Worm (Caenorhabditis elegans) whole organism, L4 larva: ENCODE measurements around the gene R13H4.2.

Experiments used
- R02D3.7 ChIP-seq: fragments of 150-350 bp; sonication (generic microtip); optimal IDR thresholded peaks from 3 replicates; lab custom pipeline; 2014; ENCODE audit warnings: missing biosample characterization, missing genetic modification characterization
- T20F7.1 ChIP-seq: fragments of 200-800 bp; sonication (Bioruptor generic); optimal IDR thresholded peaks from 2 replicates; lab custom pipeline; 2018; ENCODE audit warnings: mild to moderate bottlenecking, missing genetic modification characterization, missing compliant biosample characterization
- Y48G9A.11 ChIP-seq: fragments of 200-800 bp; sonication (Bioruptor generic); IDR thresholded peaks from 2 replicates; pipeline ENCODE4 v1.3.6; 2022; ENCODE audit warnings: missing genetic modification reagents, missing genetic modification characterization, missing compliant biosample characterization
- ZK337.2 ChIP-seq: fragments of 200-800 bp; sonication (Bioruptor generic); IDR thresholded peaks from 2 replicates; pipeline ENCODE4 v1.3.6; 2022; ENCODE audit warnings: missing genetic modification reagents, missing genetic modification characterization, missing compliant biosample characterization
- ZK546.5 ChIP-seq, 2 experiments: sonication (generic microtip); optimal IDR thresholded peaks; 2 replicates each; lab custom pipeline; 2017; ENCODE audit warnings: missing biosample characterization in 2 of 2, missing genetic modification characterization in 2 of 2
- ces-1 ChIP-seq: fragments of 150-350 bp; sonication (generic microtip); optimal IDR thresholded peaks from 4 replicates; lab custom pipeline; 2014; ENCODE audit warnings: missing biosample characterization, missing genetic modification reagents, missing genetic modification characterization
- cey-2 ChIP-seq: sonication (generic microtip); optimal IDR thresholded peaks from 3 replicates; lab custom pipeline; 2017; ENCODE audit warnings: missing genetic modification characterization, mild to moderate bottlenecking, missing compliant biosample characterization, antibody characterized with exemption, borderline replicate concordance; ENCODE audit not compliant: insufficient read depth
- ctbp-1 ChIP-seq: fragments of 200-800 bp; sonication (Bioruptor generic); IDR thresholded peaks from 2 replicates; pipeline ENCODE4 v1.3.6; 2022; ENCODE audit warnings: missing genetic modification reagents, missing genetic modification characterization, missing compliant biosample characterization
- daf-16 ChIP-seq, 3 experiments: sonication (generic microtip); optimal IDR thresholded peaks; 2 replicates each; lab custom pipeline; 2016 to 2017; ENCODE audit warnings: missing genetic modification characterization in 3 of 3, missing genetic modification reagents in 3 of 3, mild to moderate bottlenecking in 2 of 3, missing compliant biosample characterization in 2 of 3, missing biosample characterization in 1 of 3, moderate library complexity in 1 of 3
- daf-19 ChIP-seq: fragments of 200-800 bp; sonication (Bioruptor generic); conservative IDR thresholded peaks from 2 replicates; pipeline ENCODE4 v1.3.6; 2022; ENCODE audit warnings: missing genetic modification characterization, missing compliant biosample characterization
- dmd-6 ChIP-seq: fragments of 200-800 bp; sonication (Bioruptor generic); IDR thresholded peaks from 2 replicates; pipeline ENCODE4 v1.3.6; 2022; ENCODE audit warnings: missing genetic modification reagents, missing genetic modification characterization, missing compliant biosample characterization
- dmd-8 ChIP-seq: fragments of 200-800 bp; sonication (Bioruptor generic); IDR thresholded peaks from 2 replicates; pipeline ENCODE4 v1.3.6; 2022; ENCODE audit warnings: missing genetic modification characterization, missing compliant biosample characterization
- dve-1 ChIP-seq: sonication (generic microtip); optimal IDR thresholded peaks from 2 replicates; lab custom pipeline; 2017; ENCODE audit warnings: antibody characterized with exemption, mild to moderate bottlenecking, missing genetic modification characterization, missing compliant biosample characterization; ENCODE audit not compliant: insufficient read depth
- hlh-30 ChIP-seq: sonication (generic microtip); optimal IDR thresholded peaks from 2 replicates; lab custom pipeline; 2017; ENCODE audit warnings: antibody characterized with exemption, mild to moderate bottlenecking, missing genetic modification characterization, missing compliant biosample characterization; ENCODE audit not compliant: insufficient read depth
- hmg-1.1 ChIP-seq: fragments of 200-800 bp; sonication (Bioruptor generic); IDR thresholded peaks from 2 replicates; pipeline ENCODE4 v1.3.6; 2022; ENCODE audit warnings: missing genetic modification reagents, missing genetic modification characterization, missing compliant biosample characterization
- jun-1 ChIP-seq: fragments of 150-350 bp; optimal IDR thresholded peaks from 2 replicates; lab custom pipeline; 2014; ENCODE audit warnings: missing biosample characterization, missing genetic modification reagents, missing genetic modification characterization
- lim-7 ChIP-seq: fragments of 200-800 bp; sonication (Bioruptor generic); IDR thresholded peaks from 2 replicates; pipeline ENCODE4 v1.3.6; 2022; ENCODE audit warnings: missing genetic modification characterization, missing compliant biosample characterization
- lir-3 ChIP-seq: sonication (generic microtip); optimal IDR thresholded peaks from 2 replicates; lab custom pipeline; 2016; ENCODE audit warnings: mild to moderate bottlenecking, missing genetic modification characterization, missing compliant biosample characterization
- lsy-2 ChIP-seq, 2 experiments: fragments of 150-350 bp in 1 of 2; sonication (generic microtip) in 1 of 2; optimal IDR thresholded peaks; 2 replicates each; lab custom pipeline; 2014 to 2017; ENCODE audit warnings: missing biosample characterization in 2 of 2, missing genetic modification characterization in 2 of 2
- mdl-1 ChIP-seq, 2 experiments: fragments of 150-350 bp in 1 of 2; sonication (generic microtip) in 1 of 2; optimal IDR thresholded peaks; 2 replicates each; lab custom pipeline; 2014 to 2017; ENCODE audit warnings: missing biosample characterization in 2 of 2, missing genetic modification characterization in 2 of 2
- mdt-29 ChIP-seq: fragments of 200-800 bp; sonication (Bioruptor generic); IDR thresholded peaks from 2 replicates; pipeline ENCODE4 v1.3.6; 2022; ENCODE audit warnings: missing genetic modification reagents, missing genetic modification characterization, missing compliant biosample characterization
- mep-1 ChIP-seq: fragments of 150-350 bp; sonication (generic microtip); optimal IDR thresholded peaks from 3 replicates; lab custom pipeline; 2014; ENCODE audit warnings: missing biosample characterization, missing genetic modification characterization
- mes-2 ChIP-seq: sonication (generic microtip); optimal IDR thresholded peaks from 2 replicates; lab custom pipeline; 2016; ENCODE audit warnings: missing genotype, mild to moderate bottlenecking, missing genetic modification characterization, missing compliant biosample characterization; ENCODE audit not compliant: poor library complexity, severe bottlenecking
- mxl-2 ChIP-seq: fragments of 200-800 bp; sonication (Bioruptor generic); conservative IDR thresholded peaks from 2 replicates; pipeline ENCODE4 v1.3.6; 2022; ENCODE audit warnings: missing genetic modification reagents, missing genetic modification characterization, missing compliant biosample characterization
- mxl-3 ChIP-seq: fragments of 200-800 bp; sonication (Bioruptor generic); optimal IDR thresholded peaks from 2 replicates; lab custom pipeline; 2018; ENCODE audit warnings: mild to moderate bottlenecking, missing genetic modification characterization, missing compliant biosample characterization
- nhr-102 ChIP-seq: sonication (generic microtip); optimal IDR thresholded peaks from 2 replicates; lab custom pipeline; 2016; ENCODE audit warnings: mild to moderate bottlenecking, missing genetic modification characterization, moderate library complexity, missing compliant biosample characterization
- nhr-25 ChIP-seq: sonication (generic microtip); optimal IDR thresholded peaks from 2 replicates; lab custom pipeline; 2017; ENCODE audit warnings: missing genetic modification characterization, mild to moderate bottlenecking, missing compliant biosample characterization, antibody characterized with exemption, moderate library complexity, borderline replicate concordance; ENCODE audit not compliant: insufficient read depth
- nhr-28 ChIP-seq: fragments of 150-350 bp; optimal IDR thresholded peaks from 2 replicates; lab custom pipeline; 2014; ENCODE audit warnings: missing biosample characterization, missing genetic modification characterization
- nhr-41 ChIP-seq: fragments of 200-800 bp; sonication (Bioruptor generic); IDR thresholded peaks from 2 replicates; pipeline ENCODE4 v1.3.6; 2022; ENCODE audit warnings: missing genetic modification reagents, missing genetic modification characterization, missing compliant biosample characterization
- nhr-42 ChIP-seq: fragments of 200-800 bp; sonication (Bioruptor generic); IDR thresholded peaks from 2 replicates; pipeline ENCODE4 v1.3.6; 2022; ENCODE audit warnings: missing genetic modification characterization, missing compliant biosample characterization
- nhr-6 ChIP-seq: fragments of 150-350 bp; optimal IDR thresholded peaks from 2 replicates; lab custom pipeline; 2014; ENCODE audit warnings: missing biosample characterization, missing genetic modification characterization
- nhr-77 ChIP-seq: fragments of 150-350 bp; optimal IDR thresholded peaks from 2 replicates; lab custom pipeline; 2014; ENCODE audit warnings: missing biosample characterization, missing genetic modification characterization
- pha-4 ChIP-seq, 2 experiments: fragments of 150-350 bp in 1 of 2; fragments of 200-800 bp in 1 of 2; sonication (Bioruptor generic) in 1 of 2; IDR thresholded peaks in 1 of 2; optimal IDR thresholded peaks in 1 of 2; 2 replicates each; pipeline versions ENCODE4 v1.3.6 to Lab custom; 2014 to 2022; ENCODE audit warnings: missing genetic modification characterization in 2 of 2, missing genetic modification reagents in 2 of 2, missing biosample characterization in 1 of 2, missing compliant biosample characterization in 1 of 2
- pqm-1 ChIP-seq: sonication (generic microtip); optimal IDR thresholded peaks from 2 replicates; lab custom pipeline; 2017; ENCODE audit warnings: missing biosample characterization, missing genetic modification characterization
- rbr-2 ChIP-seq: sonication (generic microtip); optimal IDR thresholded peaks from 2 replicates; lab custom pipeline; 2016; ENCODE audit warnings: missing genotype, missing genetic modification characterization, missing compliant biosample characterization
- skn-1 ChIP-seq: fragments of 150-350 bp; optimal IDR thresholded peaks from 2 replicates; lab custom pipeline; 2014; ENCODE audit warnings: missing biosample characterization, missing genetic modification characterization
- spr-3 ChIP-seq: fragments of 200-800 bp; sonication (Bioruptor generic); optimal IDR thresholded peaks from 2 replicates; lab custom pipeline; 2018; ENCODE audit warnings: mild to moderate bottlenecking, missing genetic modification characterization, missing compliant biosample characterization
- tag-97 ChIP-seq: fragments of 200-800 bp; sonication (Bioruptor generic); IDR thresholded peaks from 2 replicates; pipeline ENCODE4 v1.3.6; 2022; ENCODE audit warnings: missing genetic modification characterization, missing compliant biosample characterization
- tra-1 ChIP-seq: fragments of 200-800 bp; sonication (Bioruptor generic); IDR thresholded peaks from 2 replicates; pipeline ENCODE4 v1.3.6; 2022; ENCODE audit warnings: missing genetic modification reagents, missing genetic modification characterization, missing compliant biosample characterization
- unc-39 ChIP-seq: sonication (generic microtip); optimal IDR thresholded peaks from 2 replicates; lab custom pipeline; 2017; ENCODE audit warnings: missing biosample characterization, missing genetic modification characterization
- unc-62 ChIP-seq, 3 experiments: fragments of 150-350 bp in 1 of 3; sonication (generic microtip); optimal IDR thresholded peaks in 2 of 3; peaks in 1 of 3; 1 replicate in 1 of 3; 2 replicates in 2 of 3; lab custom pipeline; 2014 to 2017; ENCODE audit warnings: missing biosample characterization in 3 of 3, missing genetic modification characterization in 3 of 3, missing genetic modification reagents in 3 of 3, missing genotype in 1 of 3
- zag-1 ChIP-seq: fragments of 150-350 bp; optimal IDR thresholded peaks from 2 replicates; lab custom pipeline; 2014; ENCODE audit warnings: missing biosample characterization, missing genetic modification characterization
- zfp-3 ChIP-seq: fragments of 200-800 bp; sonication (Bioruptor generic); conservative IDR thresholded peaks from 2 replicates; pipeline ENCODE4 v1.3.6; 2022; ENCODE audit warnings: missing genetic modification reagents, missing genetic modification characterization, missing compliant biosample characterization
- zip-11 ChIP-seq: fragments of 200-800 bp; sonication (Bioruptor generic); IDR thresholded peaks from 2 replicates; pipeline ENCODE4 v1.3.6; 2022; ENCODE audit warnings: missing genetic modification characterization, missing compliant biosample characterization
- ztf-7 ChIP-seq: fragments of 150-350 bp; optimal IDR thresholded peaks from 2 replicates; lab custom pipeline; 2014; ENCODE audit warnings: missing biosample characterization, missing genetic modification characterization

The R13H4.2 gene

ce11 chrV:11885087-11885486 is 48.9 kb downstream of the R13H4.2 start:
- TF ChIP-seq mep-1 (tag; lab: Kevin White, UChicago) (peak; percentile 28), nhr-77 (peak; percentile 80), nhr-28 (tag; lab: Kevin White, UChicago) (peak; percentile 84), pqm-1 (tag; lab: Kevin White, UChicago) (peak; percentile 29), nhr-25 (tag; lab: Kevin White, UChicago) (no peak), dmd-6 (peak; percentile 83), zip-11 (GFP tag; lab: Robert Waterston, UW) (no peak), hlh-30 (tag; lab: Kevin White, UChicago) (peak; percentile 18), daf-16 (GFP tag; optimal IDR thresholded peaks at IDR 0.05; lab: Kevin White, UChicago) (no peak), daf-16 (tag; optimal IDR thresholded peaks at IDR 0.05; lab: Kevin White, UChicago) (peak; percentile 82), dve-1 (tag; lab: Kevin White, UChicago) (peak; percentile 77), mdl-1 (tag; optimal IDR thresholded peaks at IDR 0.05; lab: Kevin White, UChicago) (peak in 1 of 2 experiments; percentile 56)

ce11 chrV:11885939-11886338 is 49.7 kb downstream of the R13H4.2 start:
- 0 out of 2 replicates have a peak, but pooled peaks have one; percentile 28 for TF ChIP-seq tra-1 (GFP tag; lab: Robert Waterston, UW)
- TF ChIP-seq spr-3 (GFP tag; lab: Kevin White, UChicago), result no peak
- TF ChIP-seq Y48G9A.11, result no peak
- TF ChIP-seq cey-2 (tag; lab: Kevin White, UChicago), result no peak
- no peak for TF ChIP-seq nhr-42 (GFP tag; lab: Robert Waterston, UW)
- TF ChIP-seq lir-3 (tag; lab: Kevin White, UChicago), result no peak
- TF ChIP-seq skn-1 (tag; lab: Kevin White, UChicago), result no peak
- no peak for TF ChIP-seq ctbp-1 (GFP tag; lab: Robert Waterston, UW)
- TF ChIP-seq lim-7 (GFP tag; lab: Robert Waterston, UW), result no peak
- no peak for TF ChIP-seq mxl-2 (GFP tag; lab: Robert Waterston, UW)
- peak; percentile 85 for TF ChIP-seq nhr-28 (tag; lab: Kevin White, UChicago)
- TF ChIP-seq nhr-6 (tag; lab: Kevin White, UChicago), result no peak
- TF ChIP-seq lsy-2 (tag; optimal IDR thresholded peaks at IDR 0.05; lab: Kevin White, UChicago), result peak; percentile 44 to 66
- no peak for TF ChIP-seq ZK546.5 (tag; optimal IDR thresholded peaks at IDR 0.05; lab: Kevin White, UChicago)
- TF ChIP-seq R02D3.7, result no peak
- TF ChIP-seq mes-2 (tag; lab: Kevin White, UChicago), result peak; percentile 32
- TF ChIP-seq pqm-1 (tag; lab: Kevin White, UChicago), result peak; percentile 61
- no peak for TF ChIP-seq pha-4 (GFP tag; IDR thresholded peaks at IDR 0.05; lab: Robert Waterston, UW)
- TF ChIP-seq pha-4 (tag; optimal IDR thresholded peaks at IDR 0.05; lab: Kevin White, UChicago), result peak; percentile 2
- TF ChIP-seq ztf-7, result no peak
- TF ChIP-seq nhr-102 (tag; lab: Kevin White, UChicago), result peak; percentile 42
- peak; percentile 91 for TF ChIP-seq hlh-30 (tag; lab: Kevin White, UChicago)
- TF ChIP-seq ces-1, result no peak
- TF ChIP-seq tag-97 (GFP tag; lab: Robert Waterston, UW), result no peak
- peak; percentile 81 for TF ChIP-seq mxl-3 (GFP tag; lab: Kevin White, UChicago)
- no peak for TF ChIP-seq nhr-41
- peak; percentile 50 for TF ChIP-seq T20F7.1 (GFP tag; lab: Kevin White, UChicago)
- TF ChIP-seq dmd-8 (GFP tag; lab: Robert Waterston, UW), result no peak
- no peak for TF ChIP-seq hmg-1.1
- no peak for TF ChIP-seq rbr-2 (tag; lab: Kevin White, UChicago)
- peak in 1 of 2 experiments; percentile 94 for TF ChIP-seq unc-62 (GFP tag; optimal IDR thresholded peaks at IDR 0.05 in 1 of 2; lab: Kevin White, UChicago)
- TF ChIP-seq unc-62 (tag; optimal IDR thresholded peaks at IDR 0.05; lab: Kevin White, UChicago), result no peak
- TF ChIP-seq zfp-3, result 0 out of 2 replicates have a peak, but pooled peaks have one; percentile 23
- no peak for TF ChIP-seq zag-1 (tag; lab: Kevin White, UChicago)
- TF ChIP-seq mep-1 (tag; lab: Kevin White, UChicago), result peak; percentile 25
- no peak for TF ChIP-seq ZK337.2 (GFP tag; lab: Robert Waterston, UW)
- peak; percentile 98 for TF ChIP-seq dve-1 (tag; lab: Kevin White, UChicago)
- TF ChIP-seq mdt-29 (GFP tag; lab: Robert Waterston, UW), result peak; percentile 75; the same call in 1 of the 2 replicates
- TF ChIP-seq daf-19 (GFP tag; lab: Robert Waterston, UW), result no peak
- TF ChIP-seq unc-39 (tag; lab: Kevin White, UChicago), result no peak
- TF ChIP-seq jun-1, result no peak
